Fruit fly (Drosophila melanogaster) whole organism, adult: ENCODE results near the gene CG34124.

Experiments used
- CG12768 ChIP-seq: fragments of 200-800 bp; sonication (Bioruptor generic); optimal IDR thresholded peaks from 2 replicates; lab custom pipeline; 2017; ENCODE audit warnings: missing biosample characterization, missing genetic modification characterization, mild to moderate bottlenecking, moderate library complexity, missing genetic modification reagents
- CG7101 ChIP-seq: fragments of 200-800 bp; sonication (Bioruptor generic); optimal IDR thresholded peaks from 2 replicates; lab custom pipeline; 2018; ENCODE audit warnings: missing biosample characterization, mild to moderate bottlenecking, missing genetic modification characterization, moderate library complexity
- ovo ChIP-seq: fragments of 200-800 bp; sonication (Bioruptor generic); optimal IDR thresholded peaks from 2 replicates; lab custom pipeline; 2016; ENCODE audit warnings: missing biosample characterization, missing genetic modification characterization
- tj ChIP-seq: fragments of 200-800 bp; sonication (Bioruptor generic); optimal IDR thresholded peaks from 3 replicates; lab custom pipeline; 2017; ENCODE audit warnings: missing biosample characterization, mild to moderate bottlenecking, missing genetic modification characterization, moderate library complexity
- toe ChIP-seq: fragments of 200-800 bp; sonication (Bioruptor generic); optimal IDR thresholded peaks from 2 replicates; lab custom pipeline; 2016; ENCODE audit warnings: missing biosample characterization, missing genetic modification characterization

DNA sequence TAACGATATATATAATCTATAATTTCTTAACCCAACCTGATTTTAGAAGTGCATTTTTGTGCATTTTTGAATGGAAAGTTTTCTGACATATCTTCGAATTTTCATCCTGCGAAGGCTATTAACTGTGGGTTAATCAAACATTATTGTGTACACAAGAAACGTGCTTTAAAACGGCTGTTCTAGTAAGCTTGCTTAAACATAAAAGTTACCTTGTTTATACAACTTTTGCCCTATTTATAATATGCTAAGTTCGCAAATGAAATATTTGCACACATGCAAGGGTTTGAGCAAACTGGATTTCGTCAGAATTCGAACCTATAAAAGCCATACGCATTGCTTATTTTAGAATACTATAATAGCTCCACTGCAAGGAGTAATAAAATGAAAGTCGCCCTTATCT lies 21.2 kb upstream of the CG34124 start, which contains the start of gene Sgs1:
- no peak for TF ChIP-seq CG7101
- no peak for TF ChIP-seq ovo (GFP tag; lab: Kevin White, UChicago)
- no peak for TF ChIP-seq tj (GFP tag; lab: Kevin White, UChicago)
- TF ChIP-seq toe (GFP tag; lab: Kevin White, UChicago) = no peak
- no peak for TF ChIP-seq CG12768 (GFP tag; lab: Kevin White, UChicago)
